Worm (Caenorhabditis elegans): ENCODE data around the gene F44E2.9.

- TF ChIP-seq nhr-12 (tag; optimal IDR thresholded peaks at IDR 0.05) = no peak
- TF ChIP-seq unc-62 (GFP tag; optimal IDR thresholded peaks at IDR 0.05) = no peak
- TF ChIP-seq blmp-1 (tag; optimal IDR thresholded peaks at IDR 0.05) = no peak
- TF ChIP-seq ztf-11 (tag; optimal IDR thresholded peaks at IDR 0.05) = no peak
- no peak for TF ChIP-seq unc-39 (tag; optimal IDR thresholded peaks at IDR 0.05)
- TF ChIP-seq ham-2 (GFP tag; optimal IDR thresholded peaks at IDR 0.05) = no peak
- TF ChIP-seq elt-3 (tag; optimal IDR thresholded peaks at IDR 0.05) = no peak
- TF ChIP-seq lin-32 (GFP tag; optimal IDR thresholded peaks at IDR 0.05) = no peak
- no peak for TF ChIP-seq ces-1 (GFP tag; optimal IDR thresholded peaks at IDR 0.05)
These were observed 17.8 kb upstream of the F44E2.9 start for ce11 chrIII:8867922-8868655.
